Fruit fly (Drosophila melanogaster): Measurements from ENCODE around the gene Sry-delta.

Gene Sry-delta

DNA sequence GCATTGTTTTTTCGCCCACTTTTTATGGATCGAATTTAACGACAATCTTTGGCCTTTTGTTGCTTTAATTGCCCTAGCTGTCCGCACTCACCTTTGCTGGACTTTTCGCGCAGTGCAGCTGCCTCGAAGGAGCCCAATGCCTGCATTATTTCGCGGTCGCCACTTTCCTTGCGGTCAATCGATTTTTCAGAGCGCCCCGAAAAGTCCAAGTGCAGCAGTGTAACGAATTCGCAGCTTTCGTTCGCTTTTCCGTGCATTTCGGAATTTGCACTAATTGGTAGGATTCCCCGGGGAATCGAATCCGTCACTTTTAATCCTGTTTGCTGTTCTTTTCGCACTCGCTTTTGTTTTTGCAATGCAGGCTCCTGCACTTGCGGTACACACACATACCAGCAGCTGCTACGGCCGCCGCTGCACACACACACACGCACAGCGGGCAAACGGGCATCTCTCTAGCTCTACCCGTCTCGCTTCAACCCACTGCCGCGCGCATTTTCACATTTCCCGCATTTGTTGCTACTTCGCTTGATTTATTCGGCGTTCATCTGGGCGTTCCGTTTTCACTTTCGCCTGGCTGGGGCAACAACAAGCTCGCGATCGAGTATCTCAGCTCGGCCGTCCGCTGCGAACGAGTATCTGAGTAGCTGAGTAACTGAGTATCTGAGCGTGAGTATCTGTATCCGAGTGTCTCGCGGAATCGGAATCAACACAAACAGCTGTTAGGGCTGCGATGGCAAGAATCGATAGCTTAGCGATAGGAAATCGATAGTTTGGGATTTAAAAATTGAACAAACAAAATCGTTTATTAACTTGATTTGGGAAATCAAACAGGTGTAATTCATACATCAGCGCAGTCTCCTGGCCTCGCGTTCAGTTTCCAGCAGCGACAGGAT lies 21.3 kb upstream of the Sry-delta start, which contains the start of gene Mgat2 (continued):
- TF ChIP-seq chm (GFP tag; IDR thresholded peaks at IDR 0.05), result peak; percentile 83
- no peak for TF ChIP-seq toy (GFP tag; IDR thresholded peaks at IDR 0.05)
- peak; percentile 12 for TF ChIP-seq CG4617 (GFP tag; optimal IDR thresholded peaks at IDR 0.05; ENCODE audit: borderline replicate concordance)
- peak; percentile 96 for TF ChIP-seq abd-A (tag; optimal IDR thresholded peaks at IDR 0.05)
- no peak for TF ChIP-seq phol (tag; optimal IDR thresholded peaks at IDR 0.05)
- no peak for TF ChIP-seq CG3163 (GFP tag; optimal IDR thresholded peaks at IDR 0.05)
- TF ChIP-seq CG7928 (GFP tag; optimal IDR thresholded peaks at IDR 0.05), result no peak
- no peak for TF ChIP-seq Hmx (GFP tag; optimal IDR thresholded peaks at IDR 0.05)
- TF ChIP-seq CG8478 (optimal IDR thresholded peaks at IDR 0.05), result peak; percentile 58
- peak; percentile 51 for TF ChIP-seq ac (GFP tag; optimal IDR thresholded peaks at IDR 0.05)
- TF ChIP-seq nerfin-2 (GFP tag; IDR thresholded peaks at IDR 0.05; ENCODE audit: partially characterized antibody), result peak; percentile 72
- TF ChIP-seq unc-4 (GFP tag; IDR thresholded peaks at IDR 0.05; ENCODE audit: partially characterized antibody), result peak; percentile 91
- peak; percentile 59 for TF ChIP-seq CG15479 (GFP tag; optimal IDR thresholded peaks at IDR 0.05)
- peak; percentile 44 for TF ChIP-seq CG12071 (GFP tag; optimal IDR thresholded peaks at IDR 0.05)
- TF ChIP-seq CG12391 (tag; optimal IDR thresholded peaks at IDR 0.05), result peak; percentile 6
- TF ChIP-seq sr (GFP tag; IDR thresholded peaks at IDR 0.05), result 0 out of 3 replicates have a peak, but pooled peaks have one; percentile 35
- TF ChIP-seq CG18764 (GFP tag; optimal IDR thresholded peaks at IDR 0.05), result no peak
- TF ChIP-seq Dref (GFP tag; IDR thresholded peaks at IDR 0.05), result peak; percentile 77
- peak; percentile 31; the same call in 1 of the 3 replicates for TF ChIP-seq gce (GFP tag; IDR thresholded peaks at IDR 0.05)
- no peak for TF ChIP-seq btn (GFP tag; optimal IDR thresholded peaks at IDR 0.05)
- TF ChIP-seq vfl (GFP tag; optimal IDR thresholded peaks at IDR 0.05), result no peak
- TF ChIP-seq CG12769 (tag; optimal IDR thresholded peaks at IDR 0.05), result peak; percentile 95
- peak; percentile 34 for TF ChIP-seq chn (GFP tag; optimal IDR thresholded peaks at IDR 0.05)
- peak; percentile 69 for TF ChIP-seq odd (GFP tag; optimal IDR thresholded peaks at IDR 0.05)
- peak; percentile 82; the same call in 2 of the 3 replicates for TF ChIP-seq CG6175 (GFP tag; IDR thresholded peaks at IDR 0.05)
- TF ChIP-seq oc (tag; optimal IDR thresholded peaks at IDR 0.05), result peak; percentile 57
- peak; percentile 28 for TF ChIP-seq CG6765 (GFP tag; optimal IDR thresholded peaks at IDR 0.05)
- peak; percentile 93 for TF ChIP-seq z (GFP tag; IDR thresholded peaks at IDR 0.05)
- no peak for TF ChIP-seq CG32772 (GFP tag; IDR thresholded peaks at IDR 0.05)
- TF ChIP-seq ttk (GFP tag; IDR thresholded peaks at IDR 0.05), result no peak
- TF ChIP-seq gcm (GFP tag; optimal IDR thresholded peaks at IDR 0.05), result peak; percentile 97
- TF ChIP-seq CG1603 (tag; optimal IDR thresholded peaks at IDR 0.05), result peak; percentile 44
- TF ChIP-seq Opbp (GFP tag; IDR thresholded peaks at IDR 0.05; ENCODE audit: partially characterized antibody), result peak; percentile 81
- TF ChIP-seq CG6791 (GFP tag; IDR thresholded peaks at IDR 0.05; ENCODE audit: partially characterized antibody), result peak; percentile 86
- TF ChIP-seq Dek (tag; optimal IDR thresholded peaks at IDR 0.05), result peak; percentile 43
- peak; percentile 10 for TF ChIP-seq CG6683 (GFP tag; optimal IDR thresholded peaks at IDR 0.05)
- TF ChIP-seq da (GFP tag; optimal IDR thresholded peaks at IDR 0.05), result peak; percentile 23
- peak; percentile 48 for TF ChIP-seq CG13894 (tag; optimal IDR thresholded peaks at IDR 0.05)
- peak; percentile 15; the same call in 1 of the 2 replicates for TF ChIP-seq MBD-R2 (GFP tag; IDR thresholded peaks at IDR 0.05)
- TF ChIP-seq stwl (tag; optimal IDR thresholded peaks at IDR 0.05), result peak; percentile 39
- peak; percentile 71 for TF ChIP-seq CG14860 (GFP tag; IDR thresholded peaks at IDR 0.05; ENCODE audit: partially characterized antibody)
- TF ChIP-seq Vsx1 (GFP tag; optimal IDR thresholded peaks at IDR 0.05), result no peak
- TF ChIP-seq Hr51 (GFP tag; optimal IDR thresholded peaks at IDR 0.05), result no peak
- TF ChIP-seq ash1 (GFP tag; optimal IDR thresholded peaks at IDR 0.05), result peak; percentile 62
- peak; percentile 77; the same call in 2 of the 3 replicates for TF ChIP-seq mld (GFP tag; IDR thresholded peaks at IDR 0.05; ENCODE audit: partially characterized antibody)
- peak; percentile 63 for TF ChIP-seq CG6254 (GFP tag; optimal IDR thresholded peaks at IDR 0.05)
- TF ChIP-seq so (GFP tag; IDR thresholded peaks at IDR 0.05), result peak; percentile 34; the same call in 2 of the 3 replicates
